Worm (Caenorhabditis elegans): ENCODE measurements around the gene ccr-4.

DNA sequence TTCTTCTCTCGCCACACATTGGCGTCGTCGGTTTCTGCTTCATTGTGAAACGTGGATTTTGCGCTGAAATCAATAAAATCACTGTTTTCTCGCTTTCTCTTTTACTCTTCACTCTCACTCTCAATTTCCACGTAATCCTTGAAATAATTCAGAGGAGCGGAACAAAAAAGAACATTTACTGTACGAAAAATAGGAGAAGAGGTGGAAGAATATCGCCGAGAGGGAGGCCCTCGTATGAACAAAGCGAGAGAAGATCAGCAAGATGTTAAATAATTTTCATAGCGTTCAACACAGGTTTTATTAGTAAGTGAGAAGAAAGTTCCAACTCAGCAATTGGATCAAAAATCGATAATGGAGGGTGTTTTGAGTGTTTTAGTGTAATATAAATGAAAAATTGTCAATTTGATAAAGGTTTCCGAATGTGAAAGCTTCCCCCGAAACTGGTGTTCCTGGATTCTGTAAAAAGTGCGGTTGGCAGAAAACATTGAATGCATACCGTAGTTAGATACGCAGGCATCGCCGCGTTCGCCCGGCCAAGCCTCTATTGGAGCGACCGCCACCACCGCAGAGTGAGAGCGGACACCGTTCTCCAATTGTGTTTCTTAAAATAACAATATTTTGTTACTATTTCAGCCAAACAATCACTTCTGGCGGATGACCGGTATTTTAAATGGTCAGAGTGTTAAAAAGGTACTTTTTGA, at the start of gene ccr-4, which contains the start of gene ZC518.8:
- TF ChIP-seq nhr-67 (tag; optimal IDR thresholded peaks at IDR 0.05) (no peak), mml-1 (tag; optimal IDR thresholded peaks at IDR 0.05) (no peak), nhr-25 (tag; optimal IDR thresholded peaks at IDR 0.05) (no peak), nhr-237 (tag; optimal IDR thresholded peaks at IDR 0.05) (no peak)
